Fruit fly (Drosophila melanogaster): ENCODE results near the gene Rack1.

- TF ChIP-seq usp (GFP tag; optimal IDR thresholded peaks at IDR 0.05) (no peak), CG8478 (optimal IDR thresholded peaks at IDR 0.05) (no peak), psq (optimal IDR thresholded peaks at IDR 0.05) (no peak), pan (optimal IDR thresholded peaks at IDR 0.05) (no peak)
These were observed 16.6 kb downstream of the Rack1 start, which contains the start of gene Cdc14 for dm6 chr2L:7810519-7810918.

Data from whole organism.